Comparison of ENCODE assay signal across 3 fruit fly cellular contexts in genomic region chrX:2973593-2973992, dm6.
TF ChIP-seq lines count a peak whose summit lies in the region.

TSS of gene rst (minus strand) at chrX:2973834.

- no peak for TF ChIP-seq CTCF in whole organism, embryonic (GFP tag; optimal IDR thresholded peaks at IDR 0.05; lab: Kevin White, UChicago)

TF ChIP-seq in whole organism, embryonic, 481 proteins besides CTCF, POLR2A, EP300 and RAD21 (continues in another document):
- TF ChIP-seq pan (optimal IDR thresholded peaks at IDR 0.05; lab: Kevin White, UChicago) (no peak), pan (GFP tag; optimal IDR thresholded peaks at IDR 0.05 in 1 of 2, IDR thresholded peaks at IDR 0.05 in 1 of 2) (no peak), luna (GFP tag; optimal IDR thresholded peaks at IDR 0.05; lab: Kevin White, UChicago) (no peak), Pdp1 (GFP tag; optimal IDR thresholded peaks at IDR 0.05; lab: Kevin White, UChicago) (no peak), D (optimal IDR thresholded peaks at IDR 0.05; lab: Kevin White, UChicago) (no peak), D (GFP tag; optimal IDR thresholded peaks at IDR 0.05; lab: Kevin White, UChicago) (no peak), otp (GFP tag; IDR thresholded peaks at IDR 0.05; lab: Robert Waterston, UW) (no peak), croc (GFP tag; conservative IDR thresholded peaks at IDR 0.05; lab: Robert Waterston, UW) (no peak), NfI (GFP tag; optimal IDR thresholded peaks at IDR 0.05; lab: Kevin White, UChicago) (no peak), Usf (GFP tag; optimal IDR thresholded peaks at IDR 0.05; lab: Kevin White, UChicago) (no peak), jigr1 (GFP tag; IDR thresholded peaks at IDR 0.05; lab: Robert Waterston, UW) (no peak), sens (GFP tag; lab: Kevin White, UChicago) (peak; percentile 93), pita (GFP tag; optimal IDR thresholded peaks at IDR 0.05; lab: Kevin White, UChicago) (no peak), CG11456 (GFP tag; IDR thresholded peaks at IDR 0.05; lab: Robert Waterston, UW) (no peak), CG4404 (GFP tag; IDR thresholded peaks at IDR 0.05; lab: Robert Waterston, UW) (no peak), CG3065 (GFP tag; optimal IDR thresholded peaks at IDR 0.05; lab: Kevin White, UChicago) (no peak), ci (GFP tag; IDR thresholded peaks at IDR 0.05; lab: Robert Waterston, UW) (peak; percentile 37; the same call in 1 of the 3 replicates), pnt (GFP tag; optimal IDR thresholded peaks at IDR 0.05; lab: Kevin White, UChicago) (no peak), Sox102F (GFP tag; optimal IDR thresholded peaks at IDR 0.05; lab: Kevin White, UChicago) (no peak), ro (GFP tag; IDR thresholded peaks at IDR 0.05; lab: Robert Waterston, UW) (no peak), Aef1 (GFP tag; IDR thresholded peaks at IDR 0.05; lab: Robert Waterston, UW) (no peak), corto (GFP tag; optimal IDR thresholded peaks at IDR 0.05; lab: Kevin White, UChicago) (no peak), CG4328 (GFP tag; optimal IDR thresholded peaks at IDR 0.05; lab: Kevin White, UChicago) (no peak), Jarid2 (GFP tag; optimal IDR thresholded peaks at IDR 0.05; lab: Kevin White, UChicago) (peak; percentile 89), nom (GFP tag; optimal IDR thresholded peaks at IDR 0.05; lab: Kevin White, UChicago) (peak; percentile 33), CG18262 (tag; optimal IDR thresholded peaks at IDR 0.05; lab: Kevin White, UChicago) (no peak), crp (GFP tag; optimal IDR thresholded peaks at IDR 0.05; lab: Kevin White, UChicago) (no peak), CG42726 (GFP tag; IDR thresholded peaks at IDR 0.05; lab: Robert Waterston, UW; ENCODE audit: partially characterized antibody) (peak; percentile 54; the same call in 1 of the 2 replicates), CG15514 (GFP tag; optimal IDR thresholded peaks at IDR 0.05; lab: Kevin White, UChicago) (peak; percentile 4), Adf1 (GFP tag; IDR thresholded peaks at IDR 0.05; lab: Robert Waterston, UW) (no peak), yki (optimal IDR thresholded peaks at IDR 0.05; lab: Kevin White, UChicago) (no peak), NFAT (GFP tag; IDR thresholded peaks at IDR 0.05; lab: Robert Waterston, UW) (no peak)

TF ChIP-seq in whole organism, prepupa, 60 proteins besides CTCF, POLR2A, EP300 and RAD21:
- TF ChIP-seq Ets96B (tag; optimal IDR thresholded peaks at IDR 0.05; lab: Kevin White, UChicago) (no peak), CG8119 (GFP tag; IDR thresholded peaks at IDR 0.05; lab: Robert Waterston, UW) (0 out of 3 replicates have a peak, but pooled peaks have one; percentile 13), ss (GFP tag; optimal IDR thresholded peaks at IDR 0.05; lab: Kevin White, UChicago) (peak in 1 of 2 experiments; percentile 11), topi (GFP tag; optimal IDR thresholded peaks at IDR 0.05; lab: Kevin White, UChicago) (no peak), Met (GFP tag; optimal IDR thresholded peaks at IDR 0.05; lab: Kevin White, UChicago) (no peak), CG6854 (GFP tag; optimal IDR thresholded peaks at IDR 0.05; lab: Kevin White, UChicago) (peak; percentile 3), CG31627 (GFP tag; optimal IDR thresholded peaks at IDR 0.05; lab: Kevin White, UChicago) (no peak), CG6163 (GFP tag; IDR thresholded peaks at IDR 0.05; lab: Robert Waterston, UW) (peak; percentile 43; the same call in 1 of the 3 replicates), Sox102F (GFP tag; optimal IDR thresholded peaks at IDR 0.05; lab: Kevin White, UChicago) (no peak), Eip78C (GFP tag; lab: Kevin White, UChicago) (peak; percentile 48), CG6276 (GFP tag; optimal IDR thresholded peaks at IDR 0.05; lab: Kevin White, UChicago) (no peak), net (GFP tag; optimal IDR thresholded peaks at IDR 0.05; lab: Kevin White, UChicago) (peak; percentile 1)
TF ChIP-seq in whole organism, prepupa: peak in this region for 6.

TF ChIP-seq in whole organism, pupa, 21 proteins besides CTCF, POLR2A, EP300 and RAD21:
- TF ChIP-seq gl (tag; optimal IDR thresholded peaks at IDR 0.05; lab: Kevin White, UChicago) (no peak), CG32121 (GFP tag; IDR thresholded peaks at IDR 0.05; lab: Robert Waterston, UW) (no peak), CG13204 (GFP tag; optimal IDR thresholded peaks at IDR 0.05; lab: Kevin White, UChicago) (peak; percentile 15), CG8301 (tag; optimal IDR thresholded peaks at IDR 0.05; lab: Kevin White, UChicago) (no peak), Pif1B (GFP tag; optimal IDR thresholded peaks at IDR 0.05; lab: Kevin White, UChicago) (peak; percentile 21), CG10348 (GFP tag; IDR thresholded peaks at IDR 0.05; lab: Robert Waterston, UW) (no peak), CG34367 (tag; optimal IDR thresholded peaks at IDR 0.05; lab: Kevin White, UChicago) (no peak), fd96Ca (GFP tag; IDR thresholded peaks at IDR 0.05; lab: Robert Waterston, UW) (no peak), CG12605 (GFP tag; IDR thresholded peaks at IDR 0.05; lab: Robert Waterston, UW) (no peak; the same call in 1 of the 2 replicates)

Comparison
In these comparisons a context has a peak if more than half of its experiments do, and no peak if none do; other contexts are left out.
1. Of the 7 proteins assayed by ChIP-seq in both whole organism, embryonic and whole organism, prepupa: peak only in whole organism, embryonic: none; only in whole organism, prepupa: CG6854; in both: none; in neither: 6.